Worm (Caenorhabditis elegans) whole organism, mixed stage, embryonic: ENCODE results near the gene F54F7.10.

Source experiments
- M03D4.4 ChIP-seq: sonication (generic microtip); optimal IDR thresholded peaks from 2 replicates; lab custom pipeline; 2017; ENCODE audit warnings: mild to moderate bottlenecking, missing genetic modification characterization, missing compliant biosample characterization
- blmp-1 ChIP-seq: fragments of 150-350 bp; optimal IDR thresholded peaks from 2 replicates; lab custom pipeline; 2014; ENCODE audit warnings: missing biosample characterization, missing genetic modification characterization
- hlh-1 ChIP-seq: fragments of 150-350 bp; optimal IDR thresholded peaks from 2 replicates; lab custom pipeline; 2014; ENCODE audit warnings: missing biosample characterization, missing genetic modification reagents, missing genetic modification characterization
- nhr-12 ChIP-seq: fragments of 150-350 bp; optimal IDR thresholded peaks from 2 replicates; lab custom pipeline; 2014; ENCODE audit warnings: missing biosample characterization, missing genetic modification characterization
- nhr-237 ChIP-seq: fragments of 150-350 bp; optimal IDR thresholded peaks from 2 replicates; lab custom pipeline; 2014; ENCODE audit warnings: missing biosample characterization, missing genetic modification characterization
- nhr-76 ChIP-seq: sonication (generic microtip); optimal IDR thresholded peaks from 2 replicates; lab custom pipeline; 2017; ENCODE audit warnings: missing biosample characterization, missing genetic modification characterization
- pha-4 ChIP-seq: fragments of 150-350 bp; optimal IDR thresholded peaks from 2 replicates; lab custom pipeline; 2018; ENCODE audit warnings: missing biosample characterization, missing genetic modification reagents, missing genetic modification characterization
- sem-2 ChIP-seq: fragments of 200-800 bp; sonication (Bioruptor generic); optimal IDR thresholded peaks from 2 replicates; lab custom pipeline; 2018; ENCODE audit warnings: mild to moderate bottlenecking, missing genetic modification characterization, missing compliant biosample characterization
- snpc-4 ChIP-seq: fragments of 150-350 bp; optimal IDR thresholded peaks from 2 replicates; lab custom pipeline; 2014; ENCODE audit warnings: missing biosample characterization, missing genetic modification characterization
- sptf-1 ChIP-seq: sonication (generic microtip); optimal IDR thresholded peaks from 2 replicates; lab custom pipeline; 2017; ENCODE audit warnings: mild to moderate bottlenecking, missing genetic modification characterization, moderate library complexity, missing compliant biosample characterization
- unc-39 ChIP-seq: fragments of 150-350 bp; optimal IDR thresholded peaks from 2 replicates; lab custom pipeline; 2014; ENCODE audit warnings: missing biosample characterization, missing genetic modification characterization
- unc-62 ChIP-seq: fragments of 150-350 bp; optimal IDR thresholded peaks from 2 replicates; lab custom pipeline; 2014; ENCODE audit warnings: missing biosample characterization, missing genetic modification reagents, missing genetic modification characterization
- ztf-11 ChIP-seq: fragments of 150-350 bp; optimal IDR thresholded peaks from 2 replicates; lab custom pipeline; 2014; ENCODE audit warnings: missing biosample characterization, missing genetic modification characterization

DNA sequence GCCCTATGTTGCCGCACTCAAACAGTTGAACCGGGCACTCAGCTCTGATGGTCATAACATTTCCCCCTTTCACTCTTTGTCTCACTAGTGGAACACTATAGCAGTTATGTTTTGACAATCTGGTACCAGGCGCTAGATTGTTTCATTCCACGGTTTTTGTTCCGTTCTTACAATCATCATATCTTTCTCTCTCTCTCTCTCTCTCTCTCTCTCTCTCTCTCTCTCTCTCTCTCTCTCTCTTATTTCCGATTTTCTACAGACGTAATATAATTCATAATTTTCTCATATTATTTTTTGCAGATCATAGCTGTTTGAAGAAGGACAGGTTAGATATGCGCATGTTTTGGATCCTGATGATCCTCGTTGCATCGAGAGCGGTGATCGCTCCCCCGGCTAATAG lies 50.4 kb downstream of the F54F7.10 start, which contains the start of gene Y62H9A.12:
- no peak for TF ChIP-seq nhr-237 (tag; lab: Kevin White, UChicago)
- no peak for TF ChIP-seq blmp-1
- no peak for TF ChIP-seq nhr-12 (tag; lab: Kevin White, UChicago)
- no peak for TF ChIP-seq unc-39
- no peak for TF ChIP-seq ztf-11 (tag; lab: Kevin White, UChicago)
- no peak for TF ChIP-seq hlh-1 (tag; lab: Kevin White, UChicago)
- TF ChIP-seq unc-62 (GFP tag; lab: Kevin White, UChicago) = no peak
- TF ChIP-seq sem-2 = no peak
- TF ChIP-seq M03D4.4 (tag; lab: Kevin White, UChicago) = no peak
- TF ChIP-seq nhr-76 (tag; lab: Kevin White, UChicago) = no peak
- TF ChIP-seq sptf-1 = no peak
- no peak for TF ChIP-seq pha-4 (tag; lab: Kevin White, UChicago)
- no peak for TF ChIP-seq snpc-4 (tag; lab: Kevin White, UChicago)
